Worm (Caenorhabditis elegans) whole organism, midembryonic: Measurements from ENCODE around the gene col-145.

Experiments used
- T22C8.4 ChIP-seq: fragments of 200-800 bp; sonication (Bioruptor generic); IDR thresholded peaks from 2 replicates; pipeline ENCODE4 v1.3.6; 2022; ENCODE audit warnings: missing genetic modification characterization, missing compliant biosample characterization
- cog-1 ChIP-seq: sonication (generic microtip); optimal IDR thresholded peaks from 2 replicates; lab custom pipeline; 2016; ENCODE audit warnings: missing genetic modification characterization, missing compliant biosample characterization
- flt-1 ChIP-seq: fragments of 200-800 bp; sonication (Bioruptor generic); IDR thresholded peaks from 2 replicates; pipeline ENCODE4 v1.3.6; 2022; ENCODE audit warnings: missing genetic modification characterization, missing compliant biosample characterization
- klf-2 ChIP-seq: fragments of 200-800 bp; sonication (Bioruptor generic); conservative IDR thresholded peaks from 2 replicates; pipeline ENCODE4 v1.3.6; 2022; ENCODE audit warnings: missing genetic modification reagents, missing genetic modification characterization, missing compliant biosample characterization
- med-1 ChIP-seq: sonication (generic microtip); optimal IDR thresholded peaks from 2 replicates; lab custom pipeline; 2017; ENCODE audit warnings: missing genetic modification characterization, mild to moderate bottlenecking, missing compliant biosample characterization, antibody characterized with exemption, missing genetic modification reagents; ENCODE audit not compliant: insufficient read depth
- ref-1 ChIP-seq: fragments of 200-800 bp; sonication (Bioruptor generic); conservative IDR thresholded peaks from 2 replicates; pipeline ENCODE4 v1.3.6; 2022; ENCODE audit warnings: missing genetic modification reagents, missing genetic modification characterization, missing compliant biosample characterization
- tab-1 ChIP-seq: fragments of 200-800 bp; sonication (Bioruptor generic); IDR thresholded peaks from 2 replicates; pipeline ENCODE4 v1.3.6; 2022; ENCODE audit warnings: missing genetic modification characterization, missing compliant biosample characterization
- ztf-23 ChIP-seq: fragments of 200-800 bp; sonication (Bioruptor generic); IDR thresholded peaks from 2 replicates; pipeline ENCODE4 v1.3.6; 2022; ENCODE audit warnings: missing genetic modification reagents, missing genetic modification characterization, missing compliant biosample characterization
- ztf-29 ChIP-seq: fragments of 200-800 bp; sonication (Bioruptor generic); IDR thresholded peaks from 2 replicates; pipeline ENCODE4 v1.3.6; 2022; ENCODE audit warnings: missing genetic modification reagents, missing genetic modification characterization, missing compliant biosample characterization

col-145 gene

ce11 chrV:9183718-9184441, 21.1 kb upstream of the col-145 start:
- TF ChIP-seq cog-1 (tag; lab: Kevin White, UChicago) (no peak), ztf-29 (GFP tag; lab: Robert Waterston, UW) (no peak), flt-1 (GFP tag; lab: Robert Waterston, UW) (no peak), med-1 (GFP tag; lab: Kevin White, UChicago) (no peak), ref-1 (no peak), T22C8.4 (GFP tag; lab: Robert Waterston, UW) (no peak), ztf-23 (GFP tag; lab: Robert Waterston, UW) (no peak), tab-1 (no peak), klf-2 (GFP tag; lab: Robert Waterston, UW) (no peak)

- TF ChIP-seq med-1 (GFP tag; lab: Kevin White, UChicago), result no peak
- TF ChIP-seq klf-2 (GFP tag; lab: Robert Waterston, UW), result no peak
- TF ChIP-seq ztf-29 (GFP tag; lab: Robert Waterston, UW), result no peak
- no peak for TF ChIP-seq flt-1 (GFP tag; lab: Robert Waterston, UW)
- TF ChIP-seq ref-1, result no peak
Observed at ce11 chrV:9181669-9182250, 19.0 kb upstream of the col-145 start, which contains the start of gene ptr-1. TSS of gene ptr-1 (minus strand) at chrV:9181719.

ce11 chrV:9175218-9175837, 12.5 kb upstream of the col-145 start, which contains the start of gene spas-1:
TSS of gene spas-1 (plus strand) at chrV:9175789.
- TF ChIP-seq tab-1 (peak; percentile 78), ref-1 (no peak), flt-1 (GFP tag; lab: Robert Waterston, UW) (no peak; the same call in 1 of the 2 replicates), med-1 (GFP tag; lab: Kevin White, UChicago) (peak; percentile 6), T22C8.4 (GFP tag; lab: Robert Waterston, UW) (peak; percentile 78), ztf-23 (GFP tag; lab: Robert Waterston, UW) (peak; percentile 72; the same call in 1 of the 2 replicates), cog-1 (tag; lab: Kevin White, UChicago) (peak; percentile 68), klf-2 (GFP tag; lab: Robert Waterston, UW) (no peak), ztf-29 (GFP tag; lab: Robert Waterston, UW) (no peak)

ce11 chrV:9173789-9174188, 11.0 kb upstream of the col-145 start, which contains the start of gene pqn-16:
TSS of gene pqn-16 (plus strand) at chrV:9174089.
- TF ChIP-seq tab-1 (no peak), med-1 (GFP tag; lab: Kevin White, UChicago) (no peak), ztf-29 (GFP tag; lab: Robert Waterston, UW) (no peak), klf-2 (GFP tag; lab: Robert Waterston, UW) (no peak), flt-1 (GFP tag; lab: Robert Waterston, UW) (no peak), T22C8.4 (GFP tag; lab: Robert Waterston, UW) (no peak), ztf-23 (GFP tag; lab: Robert Waterston, UW) (no peak), ref-1 (no peak), cog-1 (tag; lab: Kevin White, UChicago) (no peak)

ce11 chrV:9172989-9173388, 10.2 kb upstream of the col-145 start, which contains the start of gene gad-3:
TSS of gene gad-3 (minus strand) at chrV:9173005.
- TF ChIP-seq cog-1 (tag; lab: Kevin White, UChicago) (no peak), med-1 (GFP tag; lab: Kevin White, UChicago) (no peak), klf-2 (GFP tag; lab: Robert Waterston, UW) (no peak), tab-1 (no peak), flt-1 (GFP tag; lab: Robert Waterston, UW) (no peak), T22C8.4 (GFP tag; lab: Robert Waterston, UW) (no peak), ztf-29 (GFP tag; lab: Robert Waterston, UW) (no peak), ref-1 (no peak), ztf-23 (GFP tag; lab: Robert Waterston, UW) (no peak)

ce11 chrV:9168089-9168488, 5.3 kb upstream of the col-145 start, which contains the start of gene B0222.11:
TSS of gene B0222.11 (minus strand) at chrV:9168189.
- TF ChIP-seq T22C8.4 (GFP tag; lab: Robert Waterston, UW) (no peak), flt-1 (GFP tag; lab: Robert Waterston, UW) (no peak), ztf-29 (GFP tag; lab: Robert Waterston, UW) (no peak), ref-1 (no peak), tab-1 (no peak), med-1 (GFP tag; lab: Kevin White, UChicago) (no peak), ztf-23 (GFP tag; lab: Robert Waterston, UW) (no peak), cog-1 (tag; lab: Kevin White, UChicago) (no peak), klf-2 (GFP tag; lab: Robert Waterston, UW) (no peak)

ce11 chrV:9166306-9166705, 3.5 kb upstream of the col-145 start:
- TF ChIP-seq ztf-23 (GFP tag; lab: Robert Waterston, UW) (no peak), cog-1 (tag; lab: Kevin White, UChicago) (no peak), med-1 (GFP tag; lab: Kevin White, UChicago) (no peak), ref-1 (no peak), flt-1 (GFP tag; lab: Robert Waterston, UW) (no peak), T22C8.4 (GFP tag; lab: Robert Waterston, UW) (no peak), tab-1 (no peak), klf-2 (GFP tag; lab: Robert Waterston, UW) (no peak), ztf-29 (GFP tag; lab: Robert Waterston, UW) (no peak)

- TF ChIP-seq flt-1 (GFP tag; lab: Robert Waterston, UW) (no peak), T22C8.4 (GFP tag; lab: Robert Waterston, UW) (no peak), ref-1 (no peak), klf-2 (GFP tag; lab: Robert Waterston, UW) (no peak), med-1 (GFP tag; lab: Kevin White, UChicago) (no peak), ztf-23 (GFP tag; lab: Robert Waterston, UW) (no peak), cog-1 (tag; lab: Kevin White, UChicago) (no peak), tab-1 (no peak), ztf-29 (GFP tag; lab: Robert Waterston, UW) (no peak)
Observed at ce11 chrV:9165073-9165699, 2.4 kb upstream of the col-145 start, which contains the start of gene col-10. TSS of gene col-10 (minus strand) at chrV:9165307.
